Fruit fly (Drosophila melanogaster): ENCODE data around the gene Kcmf1.

The Kcmf1 gene

dm6 chr3R:8960329-8960728 lies 54.4 kb downstream of the Kcmf1 start:
- TF ChIP-seq Crg-1 (GFP tag; optimal IDR thresholded peaks at IDR 0.05) (no peak), Mnt (GFP tag; optimal IDR thresholded peaks at IDR 0.05) (no peak), tj (GFP tag; optimal IDR thresholded peaks at IDR 0.05) (no peak), Hr96 (GFP tag; optimal IDR thresholded peaks at IDR 0.05) (no peak), CG7101 (tag; optimal IDR thresholded peaks at IDR 0.05) (no peak), CG5204 (GFP tag; optimal IDR thresholded peaks at IDR 0.05) (no peak), cic (GFP tag; optimal IDR thresholded peaks at IDR 0.05) (no peak), CG14711 (tag; optimal IDR thresholded peaks at IDR 0.05) (no peak), CG12768 (GFP tag; optimal IDR thresholded peaks at IDR 0.05) (no peak), ovo (GFP tag; optimal IDR thresholded peaks at IDR 0.05) (no peak), CG1620 (GFP tag; optimal IDR thresholded peaks at IDR 0.05) (no peak), bab1 (GFP tag; optimal IDR thresholded peaks at IDR 0.05) (no peak), kay (GFP tag; ENCODE audit: borderline replicate concordance) (no peak), pad (GFP tag; optimal IDR thresholded peaks at IDR 0.05) (no peak), CG11617 (GFP tag; optimal IDR thresholded peaks at IDR 0.05) (no peak), toe (GFP tag; optimal IDR thresholded peaks at IDR 0.05) (no peak), cnc (optimal IDR thresholded peaks at IDR 0.05) (no peak), CG7045 (GFP tag; optimal IDR thresholded peaks at IDR 0.05) (no peak), Clk (GFP tag; optimal IDR thresholded peaks at IDR 0.05) (no peak)
